Worm (Caenorhabditis elegans): Measurements from ENCODE around the gene K04D7.6.

K04D7.6 gene

ce11 chrIV:10222122-10222589, 16.1 kb upstream of the K04D7.6 start, which contains the start of gene C24F3.2 (continued):
- no peak for TF ChIP-seq Y67H2A.10 (GFP tag; conservative IDR thresholded peaks at IDR 0.05)
- peak; percentile 74 for TF ChIP-seq K12H6.12 (tag; optimal IDR thresholded peaks at IDR 0.05)
- no peak for TF ChIP-seq C06A6.2 (GFP tag; conservative IDR thresholded peaks at IDR 0.05)
- TF ChIP-seq lag-1 (GFP tag; IDR thresholded peaks at IDR 0.05), result no peak
- TF ChIP-seq F52B5.7 (tag; optimal IDR thresholded peaks at IDR 0.05), result no peak
- peak; percentile 80; the same call in 1 of the 2 replicates for TF ChIP-seq hmg-1.2 (GFP tag; IDR thresholded peaks at IDR 0.05)
- TF ChIP-seq sptf-2 (GFP tag; optimal IDR thresholded peaks at IDR 0.05), result no peak
- no peak for TF ChIP-seq sea-2 (GFP tag; IDR thresholded peaks at IDR 0.05)
- TF ChIP-seq ceh-100 (GFP tag; IDR thresholded peaks at IDR 0.05), result no peak
- no peak for TF ChIP-seq die-1 (tag; optimal IDR thresholded peaks at IDR 0.05)
- no peak for TF ChIP-seq hsf-1 (GFP tag; IDR thresholded peaks at IDR 0.05)
- no peak for TF ChIP-seq Y53G8AR.9 (GFP tag; conservative IDR thresholded peaks at IDR 0.05)
- no peak for TF ChIP-seq nhr-179 (tag; optimal IDR thresholded peaks at IDR 0.05)
- no peak for TF ChIP-seq rpc-1 (optimal IDR thresholded peaks at IDR 0.05)
- no peak for TF ChIP-seq rpc-1 (tag; optimal IDR thresholded peaks at IDR 0.05)
- TF ChIP-seq lin-35 (GFP tag; optimal IDR thresholded peaks at IDR 0.05), result peak in 1 of 3 experiments; percentile 46
- TF ChIP-seq tbp1 (GFP tag; optimal IDR thresholded peaks at IDR 0.05), result no peak
- no peak for TF ChIP-seq ZK185.1 (tag; optimal IDR thresholded peaks at IDR 0.05; ENCODE audit: poor library complexity, severe bottlenecking)
- no peak for TF ChIP-seq nhr-120 (GFP tag; IDR thresholded peaks at IDR 0.05)
- TF ChIP-seq ceh-79 (tag; optimal IDR thresholded peaks at IDR 0.05), result no peak
- no peak for TF ChIP-seq egl-18 (GFP tag; IDR thresholded peaks at IDR 0.05)
- TF ChIP-seq snpc-1.3 (tag; optimal IDR thresholded peaks at IDR 0.05; ENCODE audit: insufficient read depth), result no peak
- no peak for TF ChIP-seq mxl-1 (tag; optimal IDR thresholded peaks at IDR 0.05)
- no peak; the same call in none of the 2 replicates for TF ChIP-seq dox-1 (GFP tag; IDR thresholded peaks at IDR 0.05)
- TF ChIP-seq B0261.1 (tag; optimal IDR thresholded peaks at IDR 0.05), result no peak
- TF ChIP-seq snpc-4 (GFP tag; optimal IDR thresholded peaks at IDR 0.05), result no peak
- TF ChIP-seq snpc-4 (tag; optimal IDR thresholded peaks at IDR 0.05), result peak in 1 of 4 experiments; percentile 20
- no peak for TF ChIP-seq dpl-1 (GFP tag; optimal IDR thresholded peaks at IDR 0.05)
- TF ChIP-seq madf-10 (tag; optimal IDR thresholded peaks at IDR 0.05), result no peak
- TF ChIP-seq attf-3 (GFP tag; conservative IDR thresholded peaks at IDR 0.05), result no peak
- no peak for TF ChIP-seq aptf-3 (GFP tag; IDR thresholded peaks at IDR 0.05)
- TF ChIP-seq bed-2 (GFP tag; IDR thresholded peaks at IDR 0.05), result no peak
- no peak for TF ChIP-seq nfya-1 (tag; optimal IDR thresholded peaks at IDR 0.05; ENCODE audit: borderline replicate concordance, insufficient read depth)
- no peak for TF ChIP-seq madf-6 (GFP tag; IDR thresholded peaks at IDR 0.05)
- TF ChIP-seq fkh-3 (tag; optimal IDR thresholded peaks at IDR 0.05), result no peak
- no peak for TF ChIP-seq ceh-58 (GFP tag; IDR thresholded peaks at IDR 0.05)
- 0 out of 2 replicates have a peak, but pooled peaks have one; percentile 32 for TF ChIP-seq pbrm-1 (GFP tag; IDR thresholded peaks at IDR 0.05)
- no peak for TF ChIP-seq xnd-1 (tag; optimal IDR thresholded peaks at IDR 0.05)
- no peak for TF ChIP-seq ztf-28 (GFP tag; IDR thresholded peaks at IDR 0.05)
- TF ChIP-seq athp-1 (tag; optimal IDR thresholded peaks at IDR 0.05), result no peak
- no peak for TF ChIP-seq ama-1 (optimal IDR thresholded peaks at IDR 0.05)
- TF ChIP-seq ama-1 (GFP tag; optimal IDR thresholded peaks at IDR 0.05), result no peak
- peak; percentile 28 for TF ChIP-seq efl-1 (GFP tag; optimal IDR thresholded peaks at IDR 0.05)
- TF ChIP-seq C17E4.6 (GFP tag; IDR thresholded peaks at IDR 0.05), result no peak
- no peak for TF ChIP-seq aptf-2 (GFP tag; conservative IDR thresholded peaks at IDR 0.05)
- no peak for TF ChIP-seq B0336.3 (GFP tag; IDR thresholded peaks at IDR 0.05)
- TF ChIP-seq ccch-3 (GFP tag; optimal IDR thresholded peaks at IDR 0.05), result no peak
- TF ChIP-seq mes-4 (tag; optimal IDR thresholded peaks at IDR 0.05), result no peak
- TF ChIP-seq F33H1.4 (GFP tag; IDR thresholded peaks at IDR 0.05), result no peak
- TF ChIP-seq sdz-38 (tag; optimal IDR thresholded peaks at IDR 0.05), result no peak
- peak; percentile 30 for TF ChIP-seq ztf-18 (tag; optimal IDR thresholded peaks at IDR 0.05)
